Worm (Caenorhabditis elegans): ENCODE measurements around the gene str-87.

DNA sequence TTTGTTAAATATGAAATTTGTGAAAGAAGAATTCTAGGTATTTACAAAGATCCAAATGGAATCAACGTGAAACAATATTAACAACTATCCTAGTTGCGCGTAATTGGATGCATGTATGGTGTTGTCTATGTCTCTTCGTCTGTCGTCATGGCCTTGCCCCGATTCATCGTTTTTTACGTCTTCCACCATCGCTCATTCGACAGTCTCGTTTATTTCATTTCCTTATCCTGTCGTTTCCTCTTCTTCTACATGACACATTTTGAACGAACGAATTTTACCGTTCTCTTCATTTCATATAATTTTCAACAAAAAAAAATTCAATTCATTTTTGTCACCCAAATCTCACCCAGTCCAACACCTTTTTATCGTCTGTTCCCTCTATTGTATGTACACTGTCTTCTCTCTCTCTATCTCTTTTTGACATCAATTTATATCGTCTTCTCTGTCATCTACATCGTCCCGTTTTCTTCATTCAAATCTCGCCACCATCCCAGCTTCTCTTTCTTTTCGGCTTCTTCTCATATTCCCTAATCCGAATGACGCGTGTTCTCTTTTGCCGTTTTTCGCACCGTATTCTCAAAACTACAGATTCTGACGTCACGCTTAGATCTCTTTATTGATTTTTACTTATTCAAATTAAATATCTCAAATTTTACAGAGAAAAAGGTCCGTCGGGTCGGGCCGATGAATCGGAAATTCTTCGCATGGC lies 31.5 kb downstream of the str-87 start, which contains the start of gene ttc-17:
- TF ChIP-seq snpc-4 (tag; optimal IDR thresholded peaks at IDR 0.05) (no peak), drap-1 (GFP tag; optimal IDR thresholded peaks at IDR 0.05) (no peak), ces-1 (GFP tag; optimal IDR thresholded peaks at IDR 0.05) (peak; percentile 34), flh-1 (GFP tag; optimal IDR thresholded peaks at IDR 0.05) (no peak), ceh-83 (GFP tag; optimal IDR thresholded peaks at IDR 0.05) (no peak), blmp-1 (tag; optimal IDR thresholded peaks at IDR 0.05) (no peak), nhr-2 (tag; optimal IDR thresholded peaks at IDR 0.05) (no peak), unc-120 (tag; optimal IDR thresholded peaks at IDR 0.05; ENCODE audit: poor library complexity, severe bottlenecking) (no peak), ham-2 (GFP tag; optimal IDR thresholded peaks at IDR 0.05) (peak; percentile 17), mab-5 (tag; optimal IDR thresholded peaks at IDR 0.05) (no peak), unc-62 (GFP tag; optimal IDR thresholded peaks at IDR 0.05) (no peak), mls-2 (tag; optimal IDR thresholded peaks at IDR 0.05) (no peak), nhr-237 (tag; optimal IDR thresholded peaks at IDR 0.05) (no peak)
